Fruit fly (Drosophila melanogaster) whole organism, adult: ENCODE data around the gene CG17440.

Source experiments
- CG14711 ChIP-seq: fragments of 200-800 bp; sonication (Bioruptor generic); optimal IDR thresholded peaks from 2 replicates; lab custom pipeline; 2018; ENCODE audit warnings: missing biosample characterization, mild to moderate bottlenecking, missing genetic modification characterization, moderate library complexity
- CG7045 ChIP-seq: fragments of 200-800 bp; sonication (Bioruptor generic); optimal IDR thresholded peaks from 2 replicates; lab custom pipeline; 2017; ENCODE audit warnings: missing biosample characterization, mild to moderate bottlenecking, missing genetic modification characterization
- CG7101 ChIP-seq: fragments of 200-800 bp; sonication (Bioruptor generic); optimal IDR thresholded peaks from 2 replicates; lab custom pipeline; 2018; ENCODE audit warnings: missing biosample characterization, mild to moderate bottlenecking, missing genetic modification characterization, moderate library complexity
- Crg-1 ChIP-seq: fragments of 200-800 bp; sonication (Bioruptor generic); optimal IDR thresholded peaks from 2 replicates; lab custom pipeline; 2016; ENCODE audit warnings: missing biosample characterization, missing genetic modification characterization
- Mnt ChIP-seq: fragments of 200-800 bp; sonication (Bioruptor generic); optimal IDR thresholded peaks from 2 replicates; lab custom pipeline; 2016; ENCODE audit warnings: missing biosample characterization, mild to moderate bottlenecking, missing genetic modification characterization
- bab1 ChIP-seq: fragments of 200-800 bp; sonication (Bioruptor generic); optimal IDR thresholded peaks from 3 replicates; lab custom pipeline; 2019; ENCODE audit warnings: missing biosample characterization, mild to moderate bottlenecking, missing genetic modification characterization, moderate library complexity
- cic ChIP-seq: fragments of 200-800 bp; sonication (Bioruptor generic); optimal IDR thresholded peaks from 2 replicates; lab custom pipeline; 2017; ENCODE audit warnings: missing biosample characterization, mild to moderate bottlenecking, missing genetic modification characterization, moderate library complexity
- kay ChIP-seq: fragments of 200-800 bp; sonication (Bioruptor generic); peaks from one replicate; lab custom pipeline; 2016; ENCODE audit warnings: missing biosample characterization, missing genetic modification characterization, borderline replicate concordance
- ovo ChIP-seq: fragments of 200-800 bp; sonication (Bioruptor generic); optimal IDR thresholded peaks from 2 replicates; lab custom pipeline; 2016; ENCODE audit warnings: missing biosample characterization, missing genetic modification characterization
- toe ChIP-seq: fragments of 200-800 bp; sonication (Bioruptor generic); optimal IDR thresholded peaks from 2 replicates; lab custom pipeline; 2016; ENCODE audit warnings: missing biosample characterization, missing genetic modification characterization

- no peak for TF ChIP-seq CG7101 (tag; lab: Kevin White, UChicago)
- no peak for TF ChIP-seq CG14711 (tag; lab: Kevin White, UChicago)
- no peak for TF ChIP-seq ovo (GFP tag; lab: Kevin White, UChicago)
- TF ChIP-seq bab1 (GFP tag; lab: Kevin White, UChicago): no peak
- no peak for TF ChIP-seq Crg-1 (GFP tag; lab: Kevin White, UChicago)
- no peak for TF ChIP-seq cic (GFP tag; lab: Kevin White, UChicago)
- no peak for TF ChIP-seq kay
- no peak for TF ChIP-seq CG7045 (GFP tag; lab: Kevin White, UChicago)
- TF ChIP-seq toe (GFP tag; lab: Kevin White, UChicago): no peak
- TF ChIP-seq Mnt: no peak
Observed at dm6 chrX:9281998-9282644, 12.4 kb upstream of the CG17440 start.
